Worm (Caenorhabditis elegans) whole organism, late embryonic: ENCODE data around the gene Y49F6C.8.

Experiments
- C38D4.7 ChIP-seq: fragments of 200-800 bp; sonication (Bioruptor generic); optimal IDR thresholded peaks from 2 replicates; lab custom pipeline; 2018; ENCODE audit warnings: mild to moderate bottlenecking, missing genetic modification characterization, moderate library complexity, missing compliant biosample characterization
- T23F11.4 ChIP-seq: fragments of 200-800 bp; sonication (Bioruptor generic); optimal IDR thresholded peaks from 2 replicates; lab custom pipeline; 2018; ENCODE audit warnings: mild to moderate bottlenecking, missing genetic modification characterization, missing compliant biosample characterization
- ceh-24 ChIP-seq: sonication (generic microtip); optimal IDR thresholded peaks from 2 replicates; lab custom pipeline; 2016; ENCODE audit warnings: mild to moderate bottlenecking, missing genetic modification characterization, missing compliant biosample characterization
- ceh-6 ChIP-seq: fragments of 200-800 bp; sonication (Bioruptor generic); optimal IDR thresholded peaks from 2 replicates; lab custom pipeline; 2018; ENCODE audit warnings: mild to moderate bottlenecking, missing genetic modification characterization, missing compliant biosample characterization
- che-1 ChIP-seq: sonication (generic microtip); optimal IDR thresholded peaks from 2 replicates; lab custom pipeline; 2016; ENCODE audit warnings: mild to moderate bottlenecking, missing genetic modification characterization, missing compliant biosample characterization
- eyg-1 ChIP-seq: sonication (generic microtip); optimal IDR thresholded peaks from 2 replicates; lab custom pipeline; 2016; ENCODE audit warnings: missing genotype, missing genetic modification characterization, missing compliant biosample characterization
- madf-2 ChIP-seq: sonication (generic microtip); optimal IDR thresholded peaks from 2 replicates; lab custom pipeline; 2017; ENCODE audit warnings: missing genetic modification characterization, missing compliant biosample characterization
- pha-4 ChIP-seq: fragments of 150-350 bp; optimal IDR thresholded peaks from 2 replicates; lab custom pipeline; 2018; ENCODE audit warnings: missing biosample characterization, missing genetic modification reagents, missing genetic modification characterization
- pqm-1 ChIP-seq: sonication (generic microtip); optimal IDR thresholded peaks from 2 replicates; lab custom pipeline; 2016; ENCODE audit warnings: missing genetic modification characterization, missing compliant biosample characterization
- unc-55 ChIP-seq: sonication (generic microtip); optimal IDR thresholded peaks from 2 replicates; lab custom pipeline; 2017; ENCODE audit warnings: missing biosample characterization, missing genetic modification reagents, missing genetic modification characterization

ce11 chrII:3340251-3340650 is 29.7 kb downstream of the Y49F6C.8 start, which contains the start of gene F14D2.5:
- TF ChIP-seq ceh-24 (tag; lab: Kevin White, UChicago) (no peak), T23F11.4 (GFP tag; lab: Kevin White, UChicago) (no peak), C38D4.7 (GFP tag; lab: Kevin White, UChicago) (no peak), eyg-1 (tag; lab: Kevin White, UChicago) (no peak), ceh-6 (GFP tag; lab: Kevin White, UChicago) (no peak), pqm-1 (no peak), pha-4 (tag; lab: Kevin White, UChicago) (no peak), che-1 (tag; lab: Kevin White, UChicago) (no peak), unc-55 (GFP tag; lab: Kevin White, UChicago) (no peak), madf-2 (no peak)
